Fruit fly (Drosophila melanogaster) Kc167 (cell line): Measurements from ENCODE around the gene CG1309.

Experiments
- Sin3A ChIP-seq: fragments of >200 bp; optimal IDR thresholded peaks from 2 replicates; lab custom pipeline; 2018; ENCODE audit warnings: missing external identifiers
- h ChIP-seq: fragments of >200 bp; optimal IDR thresholded peaks from 3 replicates; lab custom pipeline; 2018; ENCODE audit warnings: missing external identifiers

dm6 chr3L:4233603-4234277 lies 25.5 kb upstream of the CG1309 start:
- TF ChIP-seq Sin3A: no peak
- no peak for TF ChIP-seq h (lab: Kevin White, UChicago)
